Fruit fly (Drosophila melanogaster): ENCODE data around the gene CG34134.

CG34134 gene

dm6 chr2L:8142760-8143159 is 47.8 kb downstream of the CG34134 start:
- TF ChIP-seq Pif1A (GFP tag; optimal IDR thresholded peaks at IDR 0.05) (no peak), CG17806 (tag; optimal IDR thresholded peaks at IDR 0.05) (no peak), rn (GFP tag; IDR thresholded peaks at IDR 0.05) (no peak), EcR (GFP tag; optimal IDR thresholded peaks at IDR 0.05) (no peak), CG14655 (GFP tag; optimal IDR thresholded peaks at IDR 0.05) (no peak)

Data from whole organism, pupa.